Worm (Caenorhabditis elegans): ENCODE measurements around the gene B0432.7.

B0432.7 gene

ce11 chrII:219846-220503 is 53.8 kb downstream of the B0432.7 start:
- no peak for TF ChIP-seq ceh-27 (GFP tag; optimal IDR thresholded peaks at IDR 0.05)
- TF ChIP-seq xnd-1 (tag; optimal IDR thresholded peaks at IDR 0.05): no peak
- no peak for TF ChIP-seq repo-1 (tag; optimal IDR thresholded peaks at IDR 0.05)
- TF ChIP-seq zfh-2 (GFP tag; conservative IDR thresholded peaks at IDR 0.05): peak; percentile 44; the same call in 1 of the 2 replicates

- no peak for TF ChIP-seq lin-35 (GFP tag; optimal IDR thresholded peaks at IDR 0.05)
- no peak for TF ChIP-seq nhr-80 (tag; optimal IDR thresholded peaks at IDR 0.05)
- no peak for TF ChIP-seq let-526 (GFP tag; IDR thresholded peaks at IDR 0.05)
- no peak for TF ChIP-seq ztf-22 (GFP tag; optimal IDR thresholded peaks at IDR 0.05)
- TF ChIP-seq T07F8.4 (tag; optimal IDR thresholded peaks at IDR 0.05): no peak
- TF ChIP-seq nhr-27 (tag; optimal IDR thresholded peaks at IDR 0.05): no peak
- no peak for TF ChIP-seq attf-5 (GFP tag; optimal IDR thresholded peaks at IDR 0.05)
- TF ChIP-seq hlh-26 (GFP tag; conservative IDR thresholded peaks at IDR 0.05): no peak
- no peak for TF ChIP-seq ceh-27 (GFP tag; optimal IDR thresholded peaks at IDR 0.05)
Observed at ce11 chrII:217308-217707, 56.5 kb downstream of the B0432.7 start.

- no peak for TF ChIP-seq rpc-1 (optimal IDR thresholded peaks at IDR 0.05)
- no peak for TF ChIP-seq rpc-1 (tag; optimal IDR thresholded peaks at IDR 0.05)
- TF ChIP-seq lsy-27 (tag; optimal IDR thresholded peaks at IDR 0.05; ENCODE audit: borderline replicate concordance, insufficient read depth): no peak
- TF ChIP-seq nfya-2 (GFP tag; IDR thresholded peaks at IDR 0.05): no peak
- peak; percentile 63 for TF ChIP-seq madf-10 (tag; optimal IDR thresholded peaks at IDR 0.05)
- TF ChIP-seq F23B12.7 (tag; optimal IDR thresholded peaks at IDR 0.05; ENCODE audit: insufficient read depth): peak; percentile 93
- TF ChIP-seq ztf-6 (GFP tag; IDR thresholded peaks at IDR 0.05): no peak
- peak; percentile 71 for TF ChIP-seq attf-3 (GFP tag; conservative IDR thresholded peaks at IDR 0.05)
- TF ChIP-seq Y67H2A.10 (GFP tag; conservative IDR thresholded peaks at IDR 0.05): no peak
- TF ChIP-seq Y95B8A.8 (GFP tag; IDR thresholded peaks at IDR 0.05): peak; percentile 89
- TF ChIP-seq cebp-1 (GFP tag; IDR thresholded peaks at IDR 0.05): peak; percentile 28; the same call in 1 of the 2 replicates
- peak; percentile 84 for TF ChIP-seq cebp-1 (tag; optimal IDR thresholded peaks at IDR 0.05)
- TF ChIP-seq madf-6 (GFP tag; IDR thresholded peaks at IDR 0.05): peak; percentile 82
- peak; percentile 90 for TF ChIP-seq pbrm-1 (GFP tag; IDR thresholded peaks at IDR 0.05)
- peak; percentile 75 for TF ChIP-seq athp-1 (tag; optimal IDR thresholded peaks at IDR 0.05)
- TF ChIP-seq let-607 (tag; optimal IDR thresholded peaks at IDR 0.05): peak; percentile 39 to 62
- peak; percentile 93 for TF ChIP-seq efl-1 (GFP tag; optimal IDR thresholded peaks at IDR 0.05)
- no peak for TF ChIP-seq nhr-90 (tag; optimal IDR thresholded peaks at IDR 0.05)
- TF ChIP-seq hmg-1.2 (GFP tag; IDR thresholded peaks at IDR 0.05): peak; percentile 60
- TF ChIP-seq him-1 (tag; optimal IDR thresholded peaks at IDR 0.05): peak; percentile 88
- peak; percentile 74; the same call in 1 of the 2 replicates for TF ChIP-seq Y56A3A.18 (GFP tag; IDR thresholded peaks at IDR 0.05)
- peak; percentile 79 for TF ChIP-seq ceh-100 (GFP tag; IDR thresholded peaks at IDR 0.05)
- peak; percentile 63; the same call in 1 of the 2 replicates for TF ChIP-seq lir-1 (GFP tag; conservative IDR thresholded peaks at IDR 0.05)
- no peak for TF ChIP-seq mel-28 (tag; optimal IDR thresholded peaks at IDR 0.05; ENCODE audit: borderline replicate concordance)
- TF ChIP-seq nfyb-1 (GFP tag; IDR thresholded peaks at IDR 0.05): peak; percentile 95
- peak; percentile 25 for TF ChIP-seq pha-4 (tag; optimal IDR thresholded peaks at IDR 0.05)
- TF ChIP-seq sptf-2 (GFP tag; optimal IDR thresholded peaks at IDR 0.05): no peak
- TF ChIP-seq nhr-120 (GFP tag; IDR thresholded peaks at IDR 0.05): no peak
- no peak for TF ChIP-seq ztf-22 (GFP tag; optimal IDR thresholded peaks at IDR 0.05)
- peak; percentile 89 for TF ChIP-seq B0336.3 (GFP tag; IDR thresholded peaks at IDR 0.05)
- peak; percentile 70 for TF ChIP-seq F33H1.4 (GFP tag; IDR thresholded peaks at IDR 0.05)
- peak; percentile 95 for TF ChIP-seq ZK185.1 (tag; optimal IDR thresholded peaks at IDR 0.05; ENCODE audit: poor library complexity, severe bottlenecking)
- no peak for TF ChIP-seq nhr-179 (tag; optimal IDR thresholded peaks at IDR 0.05)
- peak; percentile 53; the same call in 1 of the 2 replicates for TF ChIP-seq lin-26 (GFP tag; IDR thresholded peaks at IDR 0.05)
Observed at ce11 chrII:216598-216997, 57.2 kb downstream of the B0432.7 start, which contains the start of gene F48A11.4. Gene F48A11.4 (minus strand): TSS chrII:216621.
